Worm (Caenorhabditis elegans) whole organism, L4 larva: ENCODE results near the gene osm-9.

Experiments
- ama-1 ChIP-seq: fragments of 150-350 bp; optimal IDR thresholded peaks from 2 replicates; lab custom pipeline; 2014; ENCODE audit warnings: inconsistent platforms, mixed read lengths
- mep-1 ChIP-seq: fragments of 150-350 bp; sonication (generic microtip); optimal IDR thresholded peaks from 3 replicates; lab custom pipeline; 2014; ENCODE audit warnings: missing biosample characterization, missing genetic modification characterization
- ztf-11 ChIP-seq: fragments of 150-350 bp; optimal IDR thresholded peaks from 2 replicates; lab custom pipeline; 2014; ENCODE audit warnings: missing biosample characterization, missing genetic modification characterization

ce11 chrIV:3501981-3502736 lies 55.1 kb downstream of the osm-9 start:
- TF ChIP-seq ama-1 (lab: Kevin White, UChicago), result no peak
- no peak for TF ChIP-seq ztf-11 (tag; lab: Kevin White, UChicago)
- no peak for TF ChIP-seq mep-1 (tag; lab: Kevin White, UChicago)
